Worm (Caenorhabditis elegans): ENCODE results near the gene sams-1.

Gene sams-1

DNA sequence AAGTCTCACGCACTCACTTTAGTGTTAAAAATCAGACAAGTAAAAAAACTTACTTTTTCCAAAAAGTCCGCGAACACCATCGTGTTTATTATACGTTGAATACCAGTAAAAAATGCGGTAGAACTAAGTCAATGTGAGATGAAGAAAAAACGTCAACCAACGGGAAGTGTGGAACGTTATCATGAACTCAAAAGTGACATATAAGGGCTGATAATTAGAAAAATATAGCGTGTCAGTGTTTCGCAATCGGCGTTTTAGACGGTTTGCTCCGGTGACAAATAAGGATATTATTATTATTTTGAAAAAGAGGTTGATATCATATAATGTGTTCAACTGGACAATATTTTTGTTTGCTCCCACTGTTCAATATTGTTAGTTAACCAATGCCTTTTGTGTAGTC, 39.2 kb downstream of the sams-1 start:
- no peak for TF ChIP-seq ztf-11 (tag; optimal IDR thresholded peaks at IDR 0.05)
- TF ChIP-seq nhr-28 (tag; optimal IDR thresholded peaks at IDR 0.05): no peak
- TF ChIP-seq egl-27 (tag; optimal IDR thresholded peaks at IDR 0.05): no peak
- no peak for TF ChIP-seq nhr-20 (tag; optimal IDR thresholded peaks at IDR 0.05)
- no peak for TF ChIP-seq vab-15 (tag; optimal IDR thresholded peaks at IDR 0.05)
- no peak for TF ChIP-seq unc-30 (tag; optimal IDR thresholded peaks at IDR 0.05)
- TF ChIP-seq isw-1 (GFP tag; IDR thresholded peaks at IDR 0.05): no peak
- TF ChIP-seq ets-5 (GFP tag; IDR thresholded peaks at IDR 0.05): no peak
- no peak for TF ChIP-seq egl-13 (tag; optimal IDR thresholded peaks at IDR 0.05)
- no peak for TF ChIP-seq efl-1 (optimal IDR thresholded peaks at IDR 0.05)
- TF ChIP-seq efl-1 (GFP tag; optimal IDR thresholded peaks at IDR 0.05 in 1 of 2): no peak
- no peak for TF ChIP-seq unc-130 (tag; optimal IDR thresholded peaks at IDR 0.05)
- TF ChIP-seq lin-14 (GFP tag; optimal IDR thresholded peaks at IDR 0.05): no peak
- no peak for TF ChIP-seq Y116A8C.19 (tag; optimal IDR thresholded peaks at IDR 0.05; ENCODE audit: borderline replicate concordance)

DNA sequence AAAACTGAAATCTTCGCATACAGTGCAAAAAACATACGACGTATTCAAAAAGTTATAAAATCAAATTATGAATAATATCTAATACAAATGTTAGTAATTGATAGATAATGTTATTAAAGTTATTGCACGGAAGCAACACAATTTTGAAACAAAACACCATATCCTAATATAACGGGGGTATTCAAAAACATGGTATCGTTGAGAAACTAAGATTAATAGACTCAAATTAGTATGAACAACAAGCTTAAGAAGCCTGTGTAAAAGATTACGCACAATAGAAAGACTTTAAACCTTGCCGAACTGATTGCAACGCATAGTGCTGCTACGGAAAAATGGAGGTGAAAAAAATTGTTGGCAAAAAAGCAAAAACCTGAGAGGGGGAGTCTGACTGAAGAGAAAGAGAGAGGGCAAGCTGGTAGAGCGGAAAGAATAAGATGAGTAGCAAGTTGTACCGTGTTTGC, 39.8 kb downstream of the sams-1 start, which contains the start of gene sma-5:
Gene sma-5 (minus strand): TSS at position 51 of the 461 bp plus-strand sequence.
- TF ChIP-seq elt-3 (tag; optimal IDR thresholded peaks at IDR 0.05) (no peak), mab-9 (GFP tag; IDR thresholded peaks at IDR 0.05) (no peak), efl-1 (optimal IDR thresholded peaks at IDR 0.05) (no peak), efl-1 (GFP tag; optimal IDR thresholded peaks at IDR 0.05 in 1 of 2) (peak in 1 of 2 experiments; percentile 45), nhr-77 (tag; optimal IDR thresholded peaks at IDR 0.05) (no peak), irx-1 (tag; optimal IDR thresholded peaks at IDR 0.05) (no peak), ztf-4 (tag; optimal IDR thresholded peaks at IDR 0.05) (no peak), pqm-1 (tag; optimal IDR thresholded peaks at IDR 0.05) (no peak)

ce11 chrX:12006470-12006869, 40.7 kb downstream of the sams-1 start:
- TF ChIP-seq jun-1 (tag; optimal IDR thresholded peaks at IDR 0.05) (no peak), nhr-19 (GFP tag; conservative IDR thresholded peaks at IDR 0.05) (0 out of 2 replicates have a peak, but pooled peaks have one; percentile 4), alr-1 (tag; optimal IDR thresholded peaks at IDR 0.05; ENCODE audit: borderline replicate concordance) (no peak)

DNA sequence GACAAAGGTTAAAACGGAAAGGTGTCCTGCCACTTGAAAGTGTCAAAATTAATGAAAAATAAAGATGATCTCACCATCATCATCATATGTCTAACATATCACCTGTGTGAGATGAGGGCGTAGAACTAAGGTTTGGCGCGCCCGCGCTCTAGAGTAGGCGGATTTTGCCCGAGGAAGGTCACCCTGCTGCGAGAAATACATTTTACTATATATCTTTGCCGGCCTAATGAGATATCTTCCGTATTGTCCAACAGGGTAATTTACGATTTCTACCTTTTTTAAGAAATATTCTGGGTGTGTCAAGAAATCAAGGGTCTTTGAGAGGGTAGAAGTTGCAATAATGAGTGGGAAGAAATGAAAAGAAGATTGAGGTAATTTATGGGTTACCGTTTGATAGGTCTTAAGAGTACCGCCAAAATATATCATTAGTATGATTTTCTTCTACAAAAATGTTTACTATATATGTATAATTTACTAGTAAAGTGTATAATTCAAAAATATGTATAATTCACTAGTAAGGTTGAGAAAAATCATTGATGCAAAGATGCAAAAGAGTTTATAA, 42.2 kb downstream of the sams-1 start:
- TF ChIP-seq unc-130 (tag; optimal IDR thresholded peaks at IDR 0.05) (no peak), mep-1 (tag; optimal IDR thresholded peaks at IDR 0.05) (peak; percentile 9), blmp-1 (tag; optimal IDR thresholded peaks at IDR 0.05) (peak; percentile 16), nhr-20 (tag; optimal IDR thresholded peaks at IDR 0.05) (peak; percentile 26), nhr-85 (tag) (peak; percentile 95), nhr-90 (tag; optimal IDR thresholded peaks at IDR 0.05; ENCODE audit: poor library complexity) (peak; percentile 33), snu-23 (GFP tag; optimal IDR thresholded peaks at IDR 0.05) (peak; percentile 33), lin-14 (GFP tag; optimal IDR thresholded peaks at IDR 0.05) (peak; percentile 72), elt-3 (tag; optimal IDR thresholded peaks at IDR 0.05) (peak in 2 of 6 experiments; percentile 11 to 30), mef-2 (tag; optimal IDR thresholded peaks at IDR 0.05) (no peak), snpc-4 (tag; optimal IDR thresholded peaks at IDR 0.05) (no peak), nhr-71 (tag; optimal IDR thresholded peaks at IDR 0.05) (peak; percentile 60), irx-1 (tag; optimal IDR thresholded peaks at IDR 0.05) (peak; percentile 47)

ce11 chrX:12017908-12018479, 52.2 kb downstream of the sams-1 start, which contains the start of the genes nmat-1 and ucr-2.1:
TSS of gene nmat-1 (minus strand) at chrX:12018043.
TSS of gene ucr-2.1 (plus strand) at chrX:12018429.
- TF ChIP-seq ztf-11 (tag; optimal IDR thresholded peaks at IDR 0.05) (peak in 1 of 2 experiments; percentile 38), snpc-4 (tag; optimal IDR thresholded peaks at IDR 0.05) (peak; percentile 21), pax-3 (tag; optimal IDR thresholded peaks at IDR 0.05) (no peak), lsy-2 (tag; optimal IDR thresholded peaks at IDR 0.05) (peak; percentile 56 to 77), ets-5 (GFP tag; IDR thresholded peaks at IDR 0.05) (no peak), mef-2 (tag; optimal IDR thresholded peaks at IDR 0.05) (no peak), ceh-90 (tag; optimal IDR thresholded peaks at IDR 0.05) (no peak), nhr-237 (tag; optimal IDR thresholded peaks at IDR 0.05) (peak; percentile 35), ces-1 (GFP tag; optimal IDR thresholded peaks at IDR 0.05) (no peak), sptf-1 (tag; optimal IDR thresholded peaks at IDR 0.05) (no peak), ztf-4 (tag; optimal IDR thresholded peaks at IDR 0.05) (peak; percentile 44), nhr-76 (tag; optimal IDR thresholded peaks at IDR 0.05) (no peak), fos-1 (tag; optimal IDR thresholded peaks at IDR 0.05) (peak; percentile 19), blmp-1 (tag; optimal IDR thresholded peaks at IDR 0.05) (peak; percentile 76), dsc-1 (tag; optimal IDR thresholded peaks at IDR 0.05) (peak; percentile 64), ama-1 (optimal IDR thresholded peaks at IDR 0.05) (no peak), unc-98 (GFP tag; IDR thresholded peaks at IDR 0.05) (no peak), nhr-28 (tag; optimal IDR thresholded peaks at IDR 0.05) (no peak), egl-13 (tag; optimal IDR thresholded peaks at IDR 0.05) (peak; percentile 68), lin-15B (tag; optimal IDR thresholded peaks at IDR 0.05) (peak; percentile 76), mdl-1 (tag; optimal IDR thresholded peaks at IDR 0.05) (peak in 1 of 2 experiments; percentile 87)

Data from whole organism, L1 larva.